Worm (Caenorhabditis elegans) whole organism, late embryonic: Measurements from ENCODE around the gene smim-14.

Experiments
- T23F11.4 ChIP-seq: fragments of 200-800 bp; sonication (Bioruptor generic); optimal IDR thresholded peaks from 2 replicates; lab custom pipeline; 2018; ENCODE audit warnings: mild to moderate bottlenecking, missing genetic modification characterization, missing compliant biosample characterization
- ceh-48 ChIP-seq: sonication (generic microtip); optimal IDR thresholded peaks from 2 replicates; lab custom pipeline; 2016; ENCODE audit warnings: missing genetic modification characterization, inconsistent platforms, missing compliant biosample characterization
- elt-2 ChIP-seq: sonication (generic microtip); optimal IDR thresholded peaks from 2 replicates; lab custom pipeline; 2016; ENCODE audit warnings: missing genetic modification reagents, missing genetic modification characterization, missing compliant biosample characterization
- ets-4 ChIP-seq: sonication (generic microtip); optimal IDR thresholded peaks from 2 replicates; lab custom pipeline; 2016; ENCODE audit warnings: missing genetic modification characterization, missing compliant biosample characterization
- hlh-15 ChIP-seq: sonication (generic microtip); optimal IDR thresholded peaks from 2 replicates; lab custom pipeline; 2016; ENCODE audit warnings: missing genetic modification characterization, missing compliant biosample characterization
- lin-11 ChIP-seq: fragments of 200-800 bp; sonication (Bioruptor generic); optimal IDR thresholded peaks from 2 replicates; lab custom pipeline; 2018; ENCODE audit warnings: mild to moderate bottlenecking, missing genetic modification characterization, missing compliant biosample characterization
- odd-2 ChIP-seq: sonication (generic microtip); optimal IDR thresholded peaks from 2 replicates; lab custom pipeline; 2017; ENCODE audit warnings: antibody characterized with exemption, mild to moderate bottlenecking, missing genetic modification characterization, missing compliant biosample characterization
- pag-3 ChIP-seq: sonication (generic microtip); optimal IDR thresholded peaks from 2 replicates; lab custom pipeline; 2016; ENCODE audit warnings: missing compliant biosample characterization, missing genetic modification characterization, borderline replicate concordance
- syd-9 ChIP-seq: sonication (generic microtip); optimal IDR thresholded peaks from 2 replicates; lab custom pipeline; 2016; ENCODE audit warnings: mild to moderate bottlenecking, missing genetic modification characterization, moderate library complexity, missing compliant biosample characterization
- unc-86 ChIP-seq: sonication (generic microtip); optimal IDR thresholded peaks from 2 replicates; lab custom pipeline; 2016; ENCODE audit warnings: missing genetic modification characterization, missing compliant biosample characterization

DNA sequence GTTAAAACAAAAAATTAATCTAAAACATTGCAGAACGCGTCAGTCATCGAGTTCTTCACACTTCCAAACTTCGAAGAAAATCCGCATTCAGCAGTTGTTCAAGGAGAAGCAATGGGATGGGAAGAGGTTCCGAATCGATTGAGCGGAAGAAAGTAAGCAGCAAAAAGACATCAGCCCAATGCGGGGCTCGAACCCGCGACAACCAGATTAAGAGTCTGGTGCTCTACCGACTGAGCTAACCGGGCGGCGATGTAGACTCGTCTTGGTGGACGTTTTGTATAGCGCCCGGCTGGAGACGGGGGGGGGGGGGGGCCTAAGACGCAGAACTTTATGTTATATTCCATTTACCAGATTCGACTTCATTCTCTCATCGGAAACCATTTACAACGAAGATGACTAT, 42.8 kb downstream of the smim-14 start:
- no peak for TF ChIP-seq ets-4 (tag; lab: Kevin White, UChicago)
- no peak for TF ChIP-seq odd-2
- TF ChIP-seq ceh-48: no peak
- no peak for TF ChIP-seq syd-9 (tag; lab: Kevin White, UChicago)
- TF ChIP-seq lin-11 (tag; lab: Kevin White, UChicago): no peak
- TF ChIP-seq elt-2 (tag; lab: Kevin White, UChicago): no peak
- TF ChIP-seq T23F11.4: no peak
- no peak for TF ChIP-seq pag-3 (tag; lab: Kevin White, UChicago)
- no peak for TF ChIP-seq hlh-15 (tag; lab: Kevin White, UChicago)
- TF ChIP-seq unc-86 (tag; lab: Kevin White, UChicago): no peak
